Worm (Caenorhabditis elegans): ENCODE results near the gene csp-1.

The csp-1 gene

ce11 chrII:13609655-13610054 is 8.7 kb downstream of the csp-1 start, which contains the start of gene gst-20 (continued):
- peak; percentile 20 for TF ChIP-seq snpc-4 (tag; optimal IDR thresholded peaks at IDR 0.05)
- no peak for TF ChIP-seq unc-98 (GFP tag; IDR thresholded peaks at IDR 0.05)

ce11 chrII:13611186-13611585 is 10.2 kb downstream of the csp-1 start, which contains the start of gene gst-24:
gst-24 (minus strand) TSS chrII:13611366.
- TF ChIP-seq F16B12.6 (tag; optimal IDR thresholded peaks at IDR 0.05) (no peak), unc-98 (GFP tag; IDR thresholded peaks at IDR 0.05) (no peak), unc-130 (tag; optimal IDR thresholded peaks at IDR 0.05) (no peak), aly-2 (tag; optimal IDR thresholded peaks at IDR 0.05) (no peak), ceh-8 (GFP tag; optimal IDR thresholded peaks at IDR 0.05) (no peak), pag-3 (tag; optimal IDR thresholded peaks at IDR 0.05; ENCODE audit: borderline replicate concordance, insufficient read depth) (no peak), nhr-85 (tag) (peak; percentile 67), lin-35 (GFP tag; optimal IDR thresholded peaks at IDR 0.05) (peak in 1 of 2 experiments; percentile 15), snpc-4 (tag; optimal IDR thresholded peaks at IDR 0.05) (no peak), lin-14 (GFP tag; optimal IDR thresholded peaks at IDR 0.05) (peak; percentile 29), fos-1 (tag; optimal IDR thresholded peaks at IDR 0.05) (no peak), rnt-1 (tag; optimal IDR thresholded peaks at IDR 0.05) (no peak), jun-1 (tag; optimal IDR thresholded peaks at IDR 0.05) (no peak), hlh-17 (GFP tag; optimal IDR thresholded peaks at IDR 0.05; ENCODE audit: borderline replicate concordance) (no peak), isw-1 (GFP tag; IDR thresholded peaks at IDR 0.05) (no peak), snu-23 (GFP tag; optimal IDR thresholded peaks at IDR 0.05) (peak; percentile 3), nhr-77 (tag; optimal IDR thresholded peaks at IDR 0.05) (peak; percentile 61), nhr-20 (tag; optimal IDR thresholded peaks at IDR 0.05) (no peak), egl-27 (tag; optimal IDR thresholded peaks at IDR 0.05) (no peak), ces-1 (GFP tag; optimal IDR thresholded peaks at IDR 0.05) (no peak), dpl-1 (GFP tag; optimal IDR thresholded peaks at IDR 0.05) (peak in 1 of 3 experiments; percentile 6)

ce11 chrII:13613096-13613495 is 12.1 kb downstream of the csp-1 start, which contains the start of gene gst-15:
gst-15 (minus strand) TSS chrII:13613196.
- TF ChIP-seq pax-3 (tag; optimal IDR thresholded peaks at IDR 0.05) (no peak), sup-37 (GFP tag; optimal IDR thresholded peaks at IDR 0.05) (no peak), hlh-4 (tag; optimal IDR thresholded peaks at IDR 0.05) (no peak)

- no peak for TF ChIP-seq nhr-84 (tag; optimal IDR thresholded peaks at IDR 0.05)
- TF ChIP-seq nhr-20 (tag; optimal IDR thresholded peaks at IDR 0.05): peak; percentile 13
- peak; percentile 84 for TF ChIP-seq nhr-85 (tag)
- TF ChIP-seq fkh-8 (tag; optimal IDR thresholded peaks at IDR 0.05): peak; percentile 4
- no peak for TF ChIP-seq zag-1 (tag; optimal IDR thresholded peaks at IDR 0.05)
- TF ChIP-seq fkh-10 (GFP tag; optimal IDR thresholded peaks at IDR 0.05): no peak
- TF ChIP-seq lin-14 (GFP tag; optimal IDR thresholded peaks at IDR 0.05): peak; percentile 70
- peak; percentile 20 for TF ChIP-seq nhr-71 (tag; optimal IDR thresholded peaks at IDR 0.05)
- no peak for TF ChIP-seq pag-3 (tag; optimal IDR thresholded peaks at IDR 0.05; ENCODE audit: borderline replicate concordance, insufficient read depth)
These were observed 13.5 kb downstream of the csp-1 start for ce11 chrII:13614516-13614915.

ce11 chrII:13616000-13616399 is 15.0 kb downstream of the csp-1 start, which contains the start of gene gst-14:
gst-14 (minus strand) TSS chrII:13616100.
- TF ChIP-seq nhr-71 (tag; optimal IDR thresholded peaks at IDR 0.05) (peak; percentile 12), hpl-2 (GFP tag; optimal IDR thresholded peaks at IDR 0.05) (no peak), nhr-20 (tag; optimal IDR thresholded peaks at IDR 0.05) (peak; percentile 72), ama-1 (optimal IDR thresholded peaks at IDR 0.05) (no peak), blmp-1 (tag; optimal IDR thresholded peaks at IDR 0.05) (no peak)

ce11 chrII:13617808-13618207 is 16.8 kb downstream of the csp-1 start, which contains the start of gene gst-12:
gst-12 (minus strand) TSS chrII:13618061.
- TF ChIP-seq ceh-90 (tag; optimal IDR thresholded peaks at IDR 0.05) (no peak), tbx-2 (tag; optimal IDR thresholded peaks at IDR 0.05) (no peak), Y116A8C.19 (tag; optimal IDR thresholded peaks at IDR 0.05; ENCODE audit: borderline replicate concordance) (no peak), pag-3 (tag; optimal IDR thresholded peaks at IDR 0.05; ENCODE audit: borderline replicate concordance, insufficient read depth) (no peak), aha-1 (tag; optimal IDR thresholded peaks at IDR 0.05) (no peak), nhr-28 (tag; optimal IDR thresholded peaks at IDR 0.05) (no peak), ztf-11 (tag; optimal IDR thresholded peaks at IDR 0.05) (no peak), nhr-71 (tag; optimal IDR thresholded peaks at IDR 0.05) (peak; percentile 29), nhr-20 (tag; optimal IDR thresholded peaks at IDR 0.05) (peak; percentile 71), nhr-85 (tag) (peak; percentile 77), unc-130 (tag; optimal IDR thresholded peaks at IDR 0.05) (no peak), lin-35 (GFP tag; optimal IDR thresholded peaks at IDR 0.05) (no peak), fkh-8 (tag; optimal IDR thresholded peaks at IDR 0.05) (peak; percentile 2), fkh-10 (GFP tag; optimal IDR thresholded peaks at IDR 0.05) (no peak), snu-23 (GFP tag; optimal IDR thresholded peaks at IDR 0.05) (peak; percentile 4), ces-1 (GFP tag; optimal IDR thresholded peaks at IDR 0.05) (no peak), ceh-88 (GFP tag; IDR thresholded peaks at IDR 0.05) (no peak), alr-1 (tag; optimal IDR thresholded peaks at IDR 0.05; ENCODE audit: borderline replicate concordance) (no peak), sox-4 (tag; optimal IDR thresholded peaks at IDR 0.05) (no peak)
